Worm (Caenorhabditis elegans) whole organism, early embryonic: ENCODE measurements around the gene tsp-8.

Source experiments
- B0310.2 ChIP-seq: sonication (generic microtip); optimal IDR thresholded peaks from 2 replicates; lab custom pipeline; 2016; ENCODE audit warnings: mild to moderate bottlenecking, missing genetic modification characterization, missing compliant biosample characterization
- F13C5.2 ChIP-seq: sonication (generic microtip); optimal IDR thresholded peaks from 2 replicates; lab custom pipeline; 2017; ENCODE audit warnings: mild to moderate bottlenecking, missing genetic modification characterization, inconsistent platforms, missing compliant biosample characterization
- aly-1 ChIP-seq: sonication (generic microtip); optimal IDR thresholded peaks from 2 replicates; lab custom pipeline; 2016; ENCODE audit warnings: missing genetic modification characterization, missing compliant biosample characterization
- ama-1 ChIP-seq: fragments of 150-350 bp; optimal IDR thresholded peaks from 2 replicates; lab custom pipeline; 2014
- ceh-13 ChIP-seq: fragments of 200-800 bp; sonication (Bioruptor generic); optimal IDR thresholded peaks from 2 replicates; lab custom pipeline; 2018; ENCODE audit warnings: mild to moderate bottlenecking, missing genetic modification characterization, missing compliant biosample characterization
- ceh-36 ChIP-seq: sonication (generic microtip); optimal IDR thresholded peaks from 2 replicates; lab custom pipeline; 2016; ENCODE audit warnings: missing genetic modification characterization, inconsistent platforms, missing compliant biosample characterization
- ets-7 ChIP-seq: sonication (generic microtip); optimal IDR thresholded peaks from 2 replicates; lab custom pipeline; 2016; ENCODE audit warnings: missing genotype, missing genetic modification characterization, missing compliant biosample characterization
- flt-1 ChIP-seq: fragments of 200-800 bp; sonication (Bioruptor generic); IDR thresholded peaks from 2 replicates; pipeline ENCODE4 v1.3.6; 2022; ENCODE audit warnings: missing genetic modification characterization, missing compliant biosample characterization
- hmbx-1 ChIP-seq: sonication (generic microtip); optimal IDR thresholded peaks from 2 replicates; lab custom pipeline; 2016; ENCODE audit warnings: mild to moderate bottlenecking, missing genetic modification characterization, missing compliant biosample characterization
- hmg-4 ChIP-seq: fragments of 200-800 bp; sonication (Bioruptor generic); optimal IDR thresholded peaks from 2 replicates; lab custom pipeline; 2018; ENCODE audit warnings: mild to moderate bottlenecking, missing genetic modification characterization, missing compliant biosample characterization
- hnd-1 ChIP-seq: sonication (generic microtip); optimal IDR thresholded peaks from 2 replicates; lab custom pipeline; 2016; ENCODE audit warnings: missing genetic modification characterization, missing compliant biosample characterization
- pes-1 ChIP-seq: fragments of 200-800 bp; sonication (Bioruptor generic); IDR thresholded peaks from 2 replicates; pipeline ENCODE4 v1.3.6; 2022; ENCODE audit warnings: missing genetic modification reagents, missing genetic modification characterization, missing compliant biosample characterization
- scrt-1 ChIP-seq: fragments of 200-800 bp; sonication (Bioruptor generic); IDR thresholded peaks from 2 replicates; pipeline ENCODE4 v1.3.6; 2022; ENCODE audit warnings: missing genetic modification characterization, missing compliant biosample characterization
- sea-1 ChIP-seq: fragments of 200-800 bp; sonication (Bioruptor generic); conservative IDR thresholded peaks from 2 replicates; pipeline ENCODE4 v1.3.6; 2022; ENCODE audit warnings: missing genetic modification characterization, missing compliant biosample characterization
- tbx-11 ChIP-seq: fragments of 200-800 bp; sonication (Bioruptor generic); IDR thresholded peaks from 2 replicates; pipeline ENCODE4 v1.3.6; 2022; ENCODE audit warnings: missing genetic modification characterization, missing compliant biosample characterization
- tbx-37 ChIP-seq: fragments of 200-800 bp; sonication (Bioruptor generic); conservative IDR thresholded peaks from 2 replicates; pipeline ENCODE4 v1.3.6; 2022; ENCODE audit warnings: missing genetic modification reagents, missing genetic modification characterization, missing compliant biosample characterization
- tra-4 ChIP-seq: sonication (generic microtip); optimal IDR thresholded peaks from 2 replicates; lab custom pipeline; 2017; ENCODE audit warnings: missing genetic modification characterization, missing compliant biosample characterization

The tsp-8 gene

DNA sequence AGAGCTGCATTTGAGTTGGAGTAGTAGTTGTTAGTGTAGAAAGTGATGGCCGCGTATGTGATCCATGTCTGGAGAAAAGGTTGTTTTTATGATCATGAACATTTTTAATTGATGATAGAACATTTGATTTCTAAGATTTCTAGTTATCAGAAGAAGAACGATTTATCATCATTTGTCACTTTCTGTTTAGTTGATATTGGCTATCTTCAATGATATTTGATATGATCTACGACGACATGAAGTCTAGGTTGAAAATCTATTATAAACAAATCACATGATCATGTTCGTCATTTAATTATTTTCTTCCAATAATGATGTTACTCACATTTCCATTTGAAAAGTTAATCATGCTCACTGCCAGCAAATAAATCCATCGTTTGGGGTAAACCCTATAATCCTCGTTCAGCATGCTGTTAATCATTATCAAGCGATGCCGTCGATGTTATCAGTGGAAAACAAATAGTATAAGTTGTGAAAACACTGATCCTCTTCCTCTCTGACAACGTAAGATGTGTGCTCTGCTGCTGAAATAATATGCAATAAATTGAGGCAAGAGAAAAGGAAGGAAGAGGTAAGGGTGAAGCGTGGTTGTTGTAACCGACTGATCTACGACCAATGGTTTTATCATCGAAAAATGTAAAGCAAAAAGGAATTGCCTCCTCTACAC is 7.8 kb upstream of the tsp-8 start:
- TF ChIP-seq F13C5.2 (tag; lab: Kevin White, UChicago) (no peak), aly-1 (no peak), tra-4 (no peak), ets-7 (tag; lab: Kevin White, UChicago) (no peak), ama-1 (lab: Kevin White, UChicago) (no peak), pes-1 (GFP tag; lab: Robert Waterston, UW) (no peak), tbx-11 (GFP tag; lab: Robert Waterston, UW) (no peak), sea-1 (no peak), B0310.2 (tag; lab: Kevin White, UChicago) (no peak), hmg-4 (GFP tag; lab: Kevin White, UChicago) (no peak), scrt-1 (no peak), tbx-37 (GFP tag; lab: Robert Waterston, UW) (no peak), flt-1 (GFP tag; lab: Robert Waterston, UW) (no peak), hmbx-1 (tag; lab: Kevin White, UChicago) (no peak), hnd-1 (tag; lab: Kevin White, UChicago) (no peak), ceh-13 (GFP tag; lab: Kevin White, UChicago) (no peak), ceh-36 (tag; lab: Kevin White, UChicago) (no peak)

DNA sequence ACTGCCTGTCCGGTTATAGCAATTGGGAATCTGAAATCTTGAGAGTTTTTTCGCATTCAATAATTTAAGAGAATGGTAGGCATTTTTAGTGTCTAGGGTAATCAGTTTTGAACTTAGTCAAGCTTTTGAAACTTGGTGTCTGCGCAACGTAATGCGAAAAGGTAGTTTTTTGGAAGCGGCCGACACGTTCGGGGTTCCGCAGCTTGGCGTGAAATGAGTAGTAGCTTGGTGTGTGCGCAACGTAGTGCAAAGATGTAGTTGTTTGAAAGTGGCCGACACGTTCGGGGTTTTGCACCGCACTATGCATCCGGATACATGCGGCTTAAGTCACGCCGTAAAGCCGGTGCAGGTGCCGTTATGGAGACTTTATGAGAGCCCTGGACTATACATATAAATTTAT is 6.9 kb upstream of the tsp-8 start:
- no peak for TF ChIP-seq ama-1 (lab: Kevin White, UChicago)
- no peak for TF ChIP-seq tbx-11 (GFP tag; lab: Robert Waterston, UW)
- no peak for TF ChIP-seq flt-1 (GFP tag; lab: Robert Waterston, UW)
- no peak for TF ChIP-seq B0310.2 (tag; lab: Kevin White, UChicago)
- TF ChIP-seq ceh-36 (tag; lab: Kevin White, UChicago), result no peak
- no peak for TF ChIP-seq hmbx-1 (tag; lab: Kevin White, UChicago)
- no peak for TF ChIP-seq ceh-13 (GFP tag; lab: Kevin White, UChicago)
- no peak for TF ChIP-seq hmg-4 (GFP tag; lab: Kevin White, UChicago)
- no peak for TF ChIP-seq sea-1
- TF ChIP-seq F13C5.2 (tag; lab: Kevin White, UChicago), result no peak
- no peak for TF ChIP-seq ets-7 (tag; lab: Kevin White, UChicago)
- no peak for TF ChIP-seq tra-4
- TF ChIP-seq hnd-1 (tag; lab: Kevin White, UChicago), result no peak
- no peak for TF ChIP-seq pes-1 (GFP tag; lab: Robert Waterston, UW)
- no peak for TF ChIP-seq tbx-37 (GFP tag; lab: Robert Waterston, UW)
- no peak for TF ChIP-seq scrt-1
- no peak for TF ChIP-seq aly-1

DNA sequence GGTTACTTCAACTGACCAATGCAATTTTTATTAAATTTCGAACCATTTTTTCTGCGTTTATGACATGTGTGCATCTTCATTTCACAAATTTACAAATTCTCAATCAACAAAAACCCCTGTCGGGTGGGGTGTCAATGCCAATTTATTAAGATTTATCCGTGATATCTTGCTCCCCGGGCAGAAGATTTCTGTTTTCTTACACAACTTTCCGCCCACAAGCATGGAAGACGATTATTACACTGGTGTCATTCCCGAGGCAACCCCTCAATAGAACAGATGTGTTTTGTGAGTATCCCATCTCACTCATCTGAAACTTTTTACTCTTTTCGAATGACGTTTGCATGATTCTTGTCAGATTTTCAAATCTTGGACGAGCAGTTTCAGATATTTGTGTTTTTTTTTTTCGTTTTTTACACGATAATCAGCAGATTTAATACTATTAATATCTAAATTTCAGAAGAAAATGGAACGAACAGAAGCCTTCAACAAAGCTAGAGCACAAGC is 2.6 kb upstream of the tsp-8 start, which contains the start of gene F33C8.4:
TSS of gene F33C8.4 (plus strand) at position 454 of the 504 bp plus-strand sequence.
- no peak for TF ChIP-seq ceh-13 (GFP tag; lab: Kevin White, UChicago)
- TF ChIP-seq tbx-11 (GFP tag; lab: Robert Waterston, UW), result no peak

- TF ChIP-seq tbx-11 (GFP tag; lab: Robert Waterston, UW) (no peak), ama-1 (lab: Kevin White, UChicago) (no peak), hnd-1 (tag; lab: Kevin White, UChicago) (no peak), B0310.2 (tag; lab: Kevin White, UChicago) (no peak), ceh-36 (tag; lab: Kevin White, UChicago) (no peak), ceh-13 (GFP tag; lab: Kevin White, UChicago) (no peak), tbx-37 (GFP tag; lab: Robert Waterston, UW) (no peak), sea-1 (no peak), hmbx-1 (tag; lab: Kevin White, UChicago) (no peak), pes-1 (GFP tag; lab: Robert Waterston, UW) (no peak), tra-4 (no peak), aly-1 (no peak), ets-7 (tag; lab: Kevin White, UChicago) (no peak), scrt-1 (no peak), hmg-4 (GFP tag; lab: Kevin White, UChicago) (no peak)
Measured at ce11 chrX:14724935-14725334, 4.4 kb downstream of the tsp-8 start.

ce11 chrX:14721098-14721497 is 8.2 kb downstream of the tsp-8 start, which contains the start of gene F33C8.2:
Gene F33C8.2 (plus strand): TSS chrX:14721398.
- TF ChIP-seq B0310.2 (tag; lab: Kevin White, UChicago) (no peak), ceh-36 (tag; lab: Kevin White, UChicago) (no peak)

DNA sequence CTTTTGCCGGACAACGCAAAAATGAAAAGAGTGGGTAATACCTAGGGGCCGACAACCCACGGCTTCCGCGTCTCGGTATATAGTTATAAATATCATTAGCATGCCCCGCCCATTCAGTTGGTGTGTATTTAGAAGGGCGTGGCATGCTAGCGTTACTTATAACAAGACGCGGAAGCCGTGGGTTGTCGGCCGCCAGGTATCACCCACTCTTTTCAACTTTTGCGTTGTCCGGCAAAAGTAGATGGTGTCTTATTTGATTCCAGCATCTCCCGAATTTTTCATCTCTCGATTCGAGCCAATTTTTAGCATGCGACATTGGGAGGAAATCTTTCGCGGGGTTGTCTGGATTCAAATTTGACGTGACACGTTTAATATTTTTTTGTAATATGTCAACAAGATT is 11.5 kb downstream of the tsp-8 start:
- TF ChIP-seq sea-1 (no peak), pes-1 (GFP tag; lab: Robert Waterston, UW) (no peak), tbx-37 (GFP tag; lab: Robert Waterston, UW) (no peak), scrt-1 (no peak)

DNA sequence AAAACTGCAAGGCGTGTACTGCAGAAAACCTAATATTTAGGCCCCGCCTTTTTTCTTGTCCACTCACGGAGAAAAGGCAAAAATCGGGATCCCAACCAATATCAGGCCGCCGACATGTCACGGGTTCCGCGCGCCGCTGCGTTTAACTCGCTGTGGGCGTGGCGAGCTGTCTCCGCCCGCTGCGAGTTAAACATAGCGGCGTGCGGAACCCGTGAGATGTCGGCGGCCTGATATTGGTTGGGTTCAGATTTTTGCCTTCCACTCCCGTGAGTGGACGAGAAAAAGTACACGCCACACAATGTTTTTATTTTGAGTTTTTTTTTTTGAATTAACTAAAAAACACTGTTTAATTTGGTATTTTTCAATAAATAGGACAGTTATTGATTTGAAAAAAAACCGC is 13.8 kb downstream of the tsp-8 start:
- TF ChIP-seq aly-1 (no peak), hmg-4 (GFP tag; lab: Kevin White, UChicago) (no peak), pes-1 (GFP tag; lab: Robert Waterston, UW) (no peak), tbx-37 (GFP tag; lab: Robert Waterston, UW) (no peak), tra-4 (no peak), ets-7 (tag; lab: Kevin White, UChicago) (no peak), tbx-11 (GFP tag; lab: Robert Waterston, UW) (no peak), hnd-1 (tag; lab: Kevin White, UChicago) (no peak), flt-1 (GFP tag; lab: Robert Waterston, UW) (no peak)
